Worm (Caenorhabditis elegans) whole organism, L2 larva: ENCODE measurements around the gene pxd-1.

Experiments used
- C34F6.9 ChIP-seq: fragments of 150-350 bp; optimal IDR thresholded peaks from 2 replicates; lab custom pipeline; 2014; ENCODE audit warnings: missing biosample characterization, missing genetic modification characterization
- F13H6.1 ChIP-seq: sonication (generic microtip); optimal IDR thresholded peaks from 2 replicates; lab custom pipeline; 2016; ENCODE audit warnings: missing genetic modification characterization, missing compliant biosample characterization
- R02D3.7 ChIP-seq: fragments of 150-350 bp; optimal IDR thresholded peaks from 2 replicates; lab custom pipeline; 2014; ENCODE audit warnings: missing biosample characterization, missing genetic modification characterization
- Y55F3AM.14 ChIP-seq: fragments of 200-800 bp; sonication (Bioruptor generic); optimal IDR thresholded peaks from 2 replicates; lab custom pipeline; 2018; ENCODE audit warnings: mild to moderate bottlenecking, missing genetic modification characterization, missing compliant biosample characterization
- aly-2 ChIP-seq: fragments of 150-350 bp; optimal IDR thresholded peaks from 2 replicates; lab custom pipeline; 2014; ENCODE audit warnings: missing biosample characterization, missing genetic modification characterization
- blmp-1 ChIP-seq: sonication (generic microtip); optimal IDR thresholded peaks from 2 replicates; lab custom pipeline; 2017; ENCODE audit warnings: missing genetic modification characterization, mild to moderate bottlenecking, missing compliant biosample characterization, antibody characterized with exemption, moderate library complexity; ENCODE audit not compliant: insufficient read depth
- ceh-16 ChIP-seq: fragments of 150-350 bp; optimal IDR thresholded peaks from 2 replicates; lab custom pipeline; 2014; ENCODE audit warnings: missing biosample characterization, missing genetic modification characterization
- ceh-82 ChIP-seq: fragments of 150-350 bp; optimal IDR thresholded peaks from 2 replicates; lab custom pipeline; 2014; ENCODE audit warnings: missing biosample characterization, missing genetic modification characterization
- crh-2 ChIP-seq: sonication (generic microtip); optimal IDR thresholded peaks from 2 replicates; lab custom pipeline; 2017; ENCODE audit warnings: missing biosample characterization, missing genetic modification characterization
- egl-27 ChIP-seq: sonication (generic microtip); optimal IDR thresholded peaks from 3 replicates; lab custom pipeline; 2017; ENCODE audit warnings: missing biosample characterization, missing genetic modification reagents, missing genetic modification characterization
- elt-1 ChIP-seq: fragments of 150-350 bp; optimal IDR thresholded peaks from 2 replicates; lab custom pipeline; 2014; ENCODE audit warnings: missing biosample characterization, missing genetic modification characterization
- elt-3 ChIP-seq: sonication (generic microtip); optimal IDR thresholded peaks from 2 replicates; lab custom pipeline; 2017; ENCODE audit warnings: missing biosample characterization, missing genetic modification characterization
- fos-1 ChIP-seq: fragments of 150-350 bp; optimal IDR thresholded peaks from 2 replicates; lab custom pipeline; 2014; ENCODE audit warnings: missing biosample characterization, missing genetic modification characterization
- gmeb-1 ChIP-seq: fragments of 150-350 bp; optimal IDR thresholded peaks from 2 replicates; lab custom pipeline; 2014; ENCODE audit warnings: missing biosample characterization, missing genetic modification characterization
- lin-11 ChIP-seq: fragments of 150-350 bp; sonication (generic microtip); optimal IDR thresholded peaks from 2 replicates; lab custom pipeline; 2014; ENCODE audit warnings: missing biosample characterization, missing genetic modification characterization, inconsistent platforms, mixed read lengths
- lin-13 ChIP-seq: fragments of 150-350 bp; optimal IDR thresholded peaks from 2 replicates; lab custom pipeline; 2014; ENCODE audit warnings: missing biosample characterization, missing genetic modification reagents, missing genetic modification characterization
- lin-39 ChIP-seq: fragments of 150-350 bp; optimal IDR thresholded peaks from 2 replicates; lab custom pipeline; 2014; ENCODE audit warnings: missing biosample characterization, missing genetic modification reagents, missing genetic modification characterization
- lsy-2 ChIP-seq, 2 experiments: fragments of 150-350 bp in 1 of 2; sonication (generic microtip) in 1 of 2; optimal IDR thresholded peaks; 2 replicates each; lab custom pipeline; 2014 to 2017; ENCODE audit warnings: missing biosample characterization in 2 of 2, missing genetic modification characterization in 2 of 2
- mab-5 ChIP-seq: fragments of 150-350 bp; optimal IDR thresholded peaks from 2 replicates; lab custom pipeline; 2014; ENCODE audit warnings: missing biosample characterization, missing genetic modification characterization
- mbf-1 ChIP-seq: sonication (generic microtip); optimal IDR thresholded peaks from 2 replicates; lab custom pipeline; 2017; ENCODE audit warnings: missing biosample characterization, missing genetic modification characterization
- nhr-10 ChIP-seq: sonication (generic microtip); optimal IDR thresholded peaks from 2 replicates; lab custom pipeline; 2017; ENCODE audit warnings: missing biosample characterization, missing genetic modification characterization
- nhr-11 ChIP-seq: fragments of 150-350 bp; optimal IDR thresholded peaks from 2 replicates; lab custom pipeline; 2014; ENCODE audit warnings: missing biosample characterization, missing genetic modification characterization
- nhr-12 ChIP-seq: fragments of 150-350 bp; optimal IDR thresholded peaks from 2 replicates; lab custom pipeline; 2014; ENCODE audit warnings: missing biosample characterization, missing genetic modification characterization
- nhr-129 ChIP-seq: fragments of 150-350 bp; optimal IDR thresholded peaks from 2 replicates; lab custom pipeline; 2014; ENCODE audit warnings: missing biosample characterization, missing genetic modification characterization
- nhr-21 ChIP-seq: fragments of 150-350 bp; optimal IDR thresholded peaks from 2 replicates; lab custom pipeline; 2014; ENCODE audit warnings: missing biosample characterization, missing genetic modification characterization
- nhr-237 ChIP-seq: fragments of 150-350 bp; optimal IDR thresholded peaks from 2 replicates; lab custom pipeline; 2014; ENCODE audit warnings: missing biosample characterization, missing genetic modification characterization
- nhr-25 ChIP-seq: fragments of 150-350 bp; sonication (generic microtip); optimal IDR thresholded peaks from 3 replicates; lab custom pipeline; 2014; ENCODE audit warnings: missing biosample characterization, missing genetic modification characterization
- nhr-6 ChIP-seq: fragments of 150-350 bp; optimal IDR thresholded peaks from 2 replicates; lab custom pipeline; 2014; ENCODE audit warnings: missing biosample characterization, missing genetic modification characterization
- nhr-77 ChIP-seq: fragments of 150-350 bp; optimal IDR thresholded peaks from 2 replicates; lab custom pipeline; 2014; ENCODE audit warnings: missing biosample characterization, missing genetic modification characterization
- peb-1 ChIP-seq: fragments of 150-350 bp; optimal IDR thresholded peaks from 2 replicates; lab custom pipeline; 2014; ENCODE audit warnings: missing biosample characterization, missing genetic modification characterization
- sem-4 ChIP-seq: fragments of 150-350 bp; optimal IDR thresholded peaks from 2 replicates; lab custom pipeline; 2014; ENCODE audit warnings: missing biosample characterization, missing genetic modification reagents, missing genetic modification characterization
- sma-3 ChIP-seq: sonication (generic microtip); optimal IDR thresholded peaks from 2 replicates; lab custom pipeline; 2016; ENCODE audit warnings: missing genetic modification reagents, missing genetic modification characterization, missing compliant biosample characterization
- sma-9 ChIP-seq, 2 experiments: fragments of 150-350 bp in 1 of 2; sonication (generic microtip) in 1 of 2; optimal IDR thresholded peaks; 2 replicates each; lab custom pipeline; 2014 to 2016; ENCODE audit warnings: missing genetic modification characterization in 2 of 2, mild to moderate bottlenecking in 1 of 2, missing biosample characterization in 1 of 2, missing compliant biosample characterization in 1 of 2, missing genetic modification reagents in 1 of 2, moderate library complexity in 1 of 2
- snpc-4 ChIP-seq: fragments of 150-350 bp; optimal IDR thresholded peaks from 2 replicates; lab custom pipeline; 2014; ENCODE audit warnings: missing biosample characterization, missing genetic modification characterization
- unc-39 ChIP-seq: fragments of 150-350 bp; optimal IDR thresholded peaks from 2 replicates; lab custom pipeline; 2014; ENCODE audit warnings: missing biosample characterization, missing genetic modification characterization
- unc-55 ChIP-seq: fragments of 150-350 bp; sonication (generic microtip); optimal IDR thresholded peaks from 3 replicates; lab custom pipeline; 2014; ENCODE audit warnings: missing biosample characterization, missing genetic modification reagents, missing genetic modification characterization
- unc-62 ChIP-seq: fragments of 150-350 bp; optimal IDR thresholded peaks from 2 replicates; lab custom pipeline; 2014; ENCODE audit warnings: missing biosample characterization, missing genetic modification reagents, missing genetic modification characterization
- zag-1 ChIP-seq: fragments of 150-350 bp; optimal IDR thresholded peaks from 2 replicates; lab custom pipeline; 2014; ENCODE audit warnings: missing biosample characterization, missing genetic modification characterization
- ztf-1 ChIP-seq: fragments of 200-800 bp; sonication (Bioruptor generic); conservative IDR thresholded peaks from 2 replicates; pipeline ENCODE4 v1.3.6; 2022; ENCODE audit warnings: missing genetic modification characterization, missing compliant biosample characterization
- ztf-11 ChIP-seq: sonication (generic microtip); optimal IDR thresholded peaks from 2 replicates; lab custom pipeline; 2017; ENCODE audit warnings: missing biosample characterization, missing genetic modification characterization
- ztf-4 ChIP-seq: fragments of 150-350 bp; optimal IDR thresholded peaks from 2 replicates; lab custom pipeline; 2014; ENCODE audit warnings: missing biosample characterization, missing genetic modification characterization

Gene pxd-1

ce11 chrIII:4018095-4018498 lies 12.2 kb downstream of the pxd-1 start (continued):
- TF ChIP-seq F13H6.1 (peak; percentile 60), fos-1 (tag; lab: Kevin White, UChicago) (peak; percentile 38), nhr-6 (peak; percentile 63), nhr-21 (tag; lab: Kevin White, UChicago) (no peak), R02D3.7 (tag; lab: Kevin White, UChicago) (no peak), zag-1 (peak; percentile 74), blmp-1 (tag; lab: Kevin White, UChicago) (no peak), mbf-1 (tag; lab: Kevin White, UChicago) (no peak), lin-39 (tag; lab: Kevin White, UChicago) (peak; percentile 56), ceh-82 (tag; lab: Kevin White, UChicago) (peak; percentile 6), aly-2 (no peak), unc-39 (no peak), lsy-2 (tag; optimal IDR thresholded peaks at IDR 0.05; lab: Kevin White, UChicago) (peak; percentile 62 to 75), C34F6.9 (tag; lab: Kevin White, UChicago) (peak; percentile 87), ztf-4 (tag; lab: Kevin White, UChicago) (no peak)

- no peak for TF ChIP-seq nhr-12 (tag; lab: Kevin White, UChicago)
- no peak for TF ChIP-seq snpc-4 (tag; lab: Kevin White, UChicago)
- TF ChIP-seq F13H6.1: peak; percentile 34
- TF ChIP-seq fos-1 (tag; lab: Kevin White, UChicago): peak; percentile 88
- no peak for TF ChIP-seq peb-1 (tag; lab: Kevin White, UChicago)
- peak; percentile 21 for TF ChIP-seq C34F6.9 (tag; lab: Kevin White, UChicago)
- TF ChIP-seq nhr-6: no peak
- peak; percentile 18 for TF ChIP-seq crh-2 (tag; lab: Kevin White, UChicago)
- peak; percentile 5 for TF ChIP-seq lin-13 (GFP tag; lab: Kevin White, UChicago)
- no peak for TF ChIP-seq lin-39 (tag; lab: Kevin White, UChicago)
- TF ChIP-seq lin-11 (tag; lab: Kevin White, UChicago): no peak
- peak; percentile 32 for TF ChIP-seq unc-55 (GFP tag; lab: Kevin White, UChicago)
- TF ChIP-seq nhr-21 (tag; lab: Kevin White, UChicago): no peak
- TF ChIP-seq nhr-25 (tag; lab: Kevin White, UChicago): no peak
- TF ChIP-seq nhr-129: peak; percentile 9
- no peak for TF ChIP-seq elt-1 (tag; lab: Kevin White, UChicago)
- no peak for TF ChIP-seq nhr-237 (tag; lab: Kevin White, UChicago)
- TF ChIP-seq Y55F3AM.14: no peak
- peak in 1 of 2 experiments; percentile 46 for TF ChIP-seq lsy-2 (tag; optimal IDR thresholded peaks at IDR 0.05; lab: Kevin White, UChicago)
- peak; percentile 14 for TF ChIP-seq mab-5
- peak; percentile 39 for TF ChIP-seq sem-4 (tag; lab: Kevin White, UChicago)
- no peak for TF ChIP-seq ztf-1
- TF ChIP-seq ztf-4 (tag; lab: Kevin White, UChicago): no peak
- no peak for TF ChIP-seq elt-3
Observed at ce11 chrIII:4018591-4019580, 12.9 kb downstream of the pxd-1 start.

- TF ChIP-seq fos-1 (tag; lab: Kevin White, UChicago): peak; percentile 65
- peak; percentile 74 for TF ChIP-seq lin-13 (GFP tag; lab: Kevin White, UChicago)
- peak; percentile 61 for TF ChIP-seq sem-4 (tag; lab: Kevin White, UChicago)
- no peak for TF ChIP-seq unc-62 (GFP tag; lab: Kevin White, UChicago)
- peak; percentile 80 for TF ChIP-seq crh-2 (tag; lab: Kevin White, UChicago)
- peak; percentile 72 for TF ChIP-seq nhr-129
- TF ChIP-seq nhr-25 (tag; lab: Kevin White, UChicago): peak; percentile 58
- TF ChIP-seq nhr-6: peak; percentile 10
- peak; percentile 61 for TF ChIP-seq sma-3
- peak; percentile 47 for TF ChIP-seq mab-5
- peak; percentile 93 for TF ChIP-seq unc-55 (GFP tag; lab: Kevin White, UChicago)
- peak; percentile 90 for TF ChIP-seq C34F6.9 (tag; lab: Kevin White, UChicago)
- peak; percentile 80 for TF ChIP-seq gmeb-1 (tag; lab: Kevin White, UChicago)
- TF ChIP-seq nhr-21 (tag; lab: Kevin White, UChicago): peak; percentile 37
- no peak for TF ChIP-seq ztf-1
- TF ChIP-seq mbf-1 (tag; lab: Kevin White, UChicago): no peak
- no peak for TF ChIP-seq ztf-11 (tag; lab: Kevin White, UChicago)
- TF ChIP-seq nhr-10 (tag; lab: Kevin White, UChicago): no peak
- TF ChIP-seq nhr-77 (tag; lab: Kevin White, UChicago): no peak
- TF ChIP-seq egl-27 (tag; lab: Kevin White, UChicago): no peak
- no peak for TF ChIP-seq ceh-16 (tag; lab: Kevin White, UChicago)
- peak; percentile 93 to 99 for TF ChIP-seq lsy-2 (tag; optimal IDR thresholded peaks at IDR 0.05; lab: Kevin White, UChicago)
- TF ChIP-seq F13H6.1: peak; percentile 17
- TF ChIP-seq ztf-4 (tag; lab: Kevin White, UChicago): no peak
- no peak for TF ChIP-seq nhr-237 (tag; lab: Kevin White, UChicago)
- TF ChIP-seq lin-11 (tag; lab: Kevin White, UChicago): peak; percentile 25
- no peak for TF ChIP-seq nhr-11 (tag; lab: Kevin White, UChicago)
- peak; percentile 24 for TF ChIP-seq sma-9 (GFP tag; optimal IDR thresholded peaks at IDR 0.05; lab: Kevin White, UChicago)
- TF ChIP-seq sma-9 (tag; optimal IDR thresholded peaks at IDR 0.05; lab: Kevin White, UChicago): no peak
- TF ChIP-seq, all 48 proteins: peak for 17
Observed at ce11 chrIII:4019801-4020200, 13.9 kb downstream of the pxd-1 start, which contains the start of gene snpc-3.4. Gene snpc-3.4, plus strand, starts transcription at chrIII:4020037.
